Worm (Caenorhabditis elegans) whole organism, L4 larva: ENCODE data around the gene mec-10.
A peak's percentile ranks its signal among the peaks of the same experiment; 100 is the strongest.

Experiments
- F10B5.3 ChIP-seq: sonication (generic microtip); optimal IDR thresholded peaks from 2 replicates; lab custom pipeline; 2016; ENCODE audit warnings: mild to moderate bottlenecking, missing genetic modification characterization, missing compliant biosample characterization
- F26F4.8 ChIP-seq: fragments of 200-800 bp; sonication (Bioruptor generic); conservative IDR thresholded peaks from 2 replicates; pipeline ENCODE4 v1.3.6; 2022; ENCODE audit warnings: missing genetic modification characterization, missing compliant biosample characterization
- ZK546.5 ChIP-seq, 2 experiments: sonication (generic microtip); optimal IDR thresholded peaks; 2 replicates each; lab custom pipeline; 2017; ENCODE audit warnings: missing biosample characterization in 2 of 2, missing genetic modification characterization in 2 of 2
- aha-1 ChIP-seq: fragments of 150-350 bp; peaks from one replicate; lab custom pipeline; 2014; ENCODE audit warnings: missing biosample characterization, missing genetic modification characterization
- ceh-20 ChIP-seq: fragments of 200-800 bp; sonication (Bioruptor generic); IDR thresholded peaks from 2 replicates; pipeline ENCODE4 v1.3.6; 2022; ENCODE audit warnings: missing genetic modification reagents, missing genetic modification characterization, missing compliant biosample characterization
- ceh-28 ChIP-seq: fragments of 150-350 bp; optimal IDR thresholded peaks from 2 replicates; lab custom pipeline; 2014; ENCODE audit warnings: missing biosample characterization, missing genetic modification reagents, missing genetic modification characterization
- ces-1 ChIP-seq: fragments of 150-350 bp; sonication (generic microtip); optimal IDR thresholded peaks from 4 replicates; lab custom pipeline; 2014; ENCODE audit warnings: missing biosample characterization, missing genetic modification reagents, missing genetic modification characterization
- daf-16 ChIP-seq, 3 experiments: sonication (generic microtip); optimal IDR thresholded peaks; 2 replicates each; lab custom pipeline; 2016 to 2017; ENCODE audit warnings: missing genetic modification characterization in 3 of 3, missing genetic modification reagents in 3 of 3, mild to moderate bottlenecking in 2 of 3, missing compliant biosample characterization in 2 of 3, missing biosample characterization in 1 of 3, moderate library complexity in 1 of 3
- dmd-6 ChIP-seq: fragments of 200-800 bp; sonication (Bioruptor generic); IDR thresholded peaks from 2 replicates; pipeline ENCODE4 v1.3.6; 2022; ENCODE audit warnings: missing genetic modification reagents, missing genetic modification characterization, missing compliant biosample characterization
- dmd-8 ChIP-seq: fragments of 200-800 bp; sonication (Bioruptor generic); IDR thresholded peaks from 2 replicates; pipeline ENCODE4 v1.3.6; 2022; ENCODE audit warnings: missing genetic modification characterization, missing compliant biosample characterization
- dpl-1 ChIP-seq: fragments of 150-350 bp; optimal IDR thresholded peaks from 2 replicates; lab custom pipeline; 2014; ENCODE audit warnings: missing biosample characterization, missing genetic modification reagents, missing genetic modification characterization
- duxl-1 ChIP-seq: sonication (generic microtip); optimal IDR thresholded peaks from 2 replicates; lab custom pipeline; 2016; ENCODE audit warnings: mild to moderate bottlenecking, missing genetic modification characterization, moderate library complexity, missing compliant biosample characterization; ENCODE audit not compliant: poor library complexity
- fkh-10 ChIP-seq: fragments of 150-350 bp; optimal IDR thresholded peaks from 2 replicates; lab custom pipeline; 2014; ENCODE audit warnings: missing biosample characterization, missing genetic modification reagents, missing genetic modification characterization
- fos-1 ChIP-seq: fragments of 150-350 bp; optimal IDR thresholded peaks from 2 replicates; lab custom pipeline; 2014; ENCODE audit warnings: missing biosample characterization, missing genetic modification characterization
- gei-8 ChIP-seq: fragments of 200-800 bp; sonication (Bioruptor generic); optimal IDR thresholded peaks from 2 replicates; lab custom pipeline; 2018; ENCODE audit warnings: mild to moderate bottlenecking, missing genetic modification characterization, missing compliant biosample characterization
- hlh-30 ChIP-seq: sonication (generic microtip); optimal IDR thresholded peaks from 2 replicates; lab custom pipeline; 2017; ENCODE audit warnings: antibody characterized with exemption, mild to moderate bottlenecking, missing genetic modification characterization, missing compliant biosample characterization; ENCODE audit not compliant: insufficient read depth
- jun-1 ChIP-seq: fragments of 150-350 bp; optimal IDR thresholded peaks from 2 replicates; lab custom pipeline; 2014; ENCODE audit warnings: missing biosample characterization, missing genetic modification reagents, missing genetic modification characterization
- lin-29 ChIP-seq: fragments of 200-800 bp; sonication (Bioruptor generic); IDR thresholded peaks from 2 replicates; pipeline ENCODE4 v1.3.6; 2022; ENCODE audit warnings: missing genetic modification reagents, missing genetic modification characterization, missing compliant biosample characterization
- lsy-2 ChIP-seq, 2 experiments: fragments of 150-350 bp in 1 of 2; sonication (generic microtip) in 1 of 2; optimal IDR thresholded peaks; 2 replicates each; lab custom pipeline; 2014 to 2017; ENCODE audit warnings: missing biosample characterization in 2 of 2, missing genetic modification characterization in 2 of 2
- mdl-1 ChIP-seq, 2 experiments: fragments of 150-350 bp in 1 of 2; sonication (generic microtip) in 1 of 2; optimal IDR thresholded peaks; 2 replicates each; lab custom pipeline; 2014 to 2017; ENCODE audit warnings: missing biosample characterization in 2 of 2, missing genetic modification characterization in 2 of 2
- mep-1 ChIP-seq: fragments of 150-350 bp; sonication (generic microtip); optimal IDR thresholded peaks from 3 replicates; lab custom pipeline; 2014; ENCODE audit warnings: missing biosample characterization, missing genetic modification characterization
- mes-2 ChIP-seq: sonication (generic microtip); optimal IDR thresholded peaks from 2 replicates; lab custom pipeline; 2016; ENCODE audit warnings: missing genotype, mild to moderate bottlenecking, missing genetic modification characterization, missing compliant biosample characterization; ENCODE audit not compliant: poor library complexity, severe bottlenecking
- mxl-3 ChIP-seq: fragments of 200-800 bp; sonication (Bioruptor generic); optimal IDR thresholded peaks from 2 replicates; lab custom pipeline; 2018; ENCODE audit warnings: mild to moderate bottlenecking, missing genetic modification characterization, missing compliant biosample characterization
- nhr-10 ChIP-seq: fragments of 150-350 bp; optimal IDR thresholded peaks from 2 replicates; lab custom pipeline; 2014; ENCODE audit warnings: missing biosample characterization, missing genetic modification characterization
- nhr-102 ChIP-seq: sonication (generic microtip); optimal IDR thresholded peaks from 2 replicates; lab custom pipeline; 2016; ENCODE audit warnings: mild to moderate bottlenecking, missing genetic modification characterization, moderate library complexity, missing compliant biosample characterization
- nhr-11 ChIP-seq: fragments of 150-350 bp; optimal IDR thresholded peaks from 2 replicates; lab custom pipeline; 2014; ENCODE audit warnings: missing biosample characterization, missing genetic modification characterization
- nhr-28 ChIP-seq: fragments of 150-350 bp; optimal IDR thresholded peaks from 2 replicates; lab custom pipeline; 2014; ENCODE audit warnings: missing biosample characterization, missing genetic modification characterization
- nhr-48 ChIP-seq: sonication (generic microtip); optimal IDR thresholded peaks from 2 replicates; lab custom pipeline; 2016; ENCODE audit warnings: mild to moderate bottlenecking, missing genetic modification characterization, missing compliant biosample characterization
- nhr-6 ChIP-seq: fragments of 150-350 bp; optimal IDR thresholded peaks from 2 replicates; lab custom pipeline; 2014; ENCODE audit warnings: missing biosample characterization, missing genetic modification characterization
- nhr-77 ChIP-seq: fragments of 150-350 bp; optimal IDR thresholded peaks from 2 replicates; lab custom pipeline; 2014; ENCODE audit warnings: missing biosample characterization, missing genetic modification characterization
- pha-4 ChIP-seq, 2 experiments: fragments of 150-350 bp in 1 of 2; fragments of 200-800 bp in 1 of 2; sonication (Bioruptor generic) in 1 of 2; IDR thresholded peaks in 1 of 2; optimal IDR thresholded peaks in 1 of 2; 2 replicates each; pipeline versions ENCODE4 v1.3.6 to Lab custom; 2014 to 2022; ENCODE audit warnings: missing genetic modification characterization in 2 of 2, missing genetic modification reagents in 2 of 2, missing biosample characterization in 1 of 2, missing compliant biosample characterization in 1 of 2
- rbr-2 ChIP-seq: sonication (generic microtip); optimal IDR thresholded peaks from 2 replicates; lab custom pipeline; 2016; ENCODE audit warnings: missing genotype, missing genetic modification characterization, missing compliant biosample characterization
- sdz-12 ChIP-seq: fragments of 200-800 bp; sonication (Bioruptor generic); optimal IDR thresholded peaks from 2 replicates; lab custom pipeline; 2018; ENCODE audit warnings: mild to moderate bottlenecking, missing genetic modification characterization, missing compliant biosample characterization
- snpc-4 ChIP-seq: fragments of 150-350 bp; optimal IDR thresholded peaks from 2 replicates; lab custom pipeline; 2014; ENCODE audit warnings: missing biosample characterization, missing genetic modification characterization
- tag-97 ChIP-seq: fragments of 200-800 bp; sonication (Bioruptor generic); IDR thresholded peaks from 2 replicates; pipeline ENCODE4 v1.3.6; 2022; ENCODE audit warnings: missing genetic modification characterization, missing compliant biosample characterization
- tra-1 ChIP-seq: fragments of 200-800 bp; sonication (Bioruptor generic); IDR thresholded peaks from 2 replicates; pipeline ENCODE4 v1.3.6; 2022; ENCODE audit warnings: missing genetic modification reagents, missing genetic modification characterization, missing compliant biosample characterization
- unc-130 ChIP-seq: sonication (generic microtip); optimal IDR thresholded peaks from 2 replicates; lab custom pipeline; 2016; ENCODE audit warnings: missing genetic modification reagents, missing genetic modification characterization, missing compliant biosample characterization
- unc-62 ChIP-seq, 3 experiments: fragments of 150-350 bp in 1 of 3; sonication (generic microtip); optimal IDR thresholded peaks in 2 of 3; peaks in 1 of 3; 1 replicate in 1 of 3; 2 replicates in 2 of 3; lab custom pipeline; 2014 to 2017; ENCODE audit warnings: missing biosample characterization in 3 of 3, missing genetic modification characterization in 3 of 3, missing genetic modification reagents in 3 of 3, missing genotype in 1 of 3
- vab-7 ChIP-seq: fragments of 200-800 bp; sonication (Bioruptor generic); IDR thresholded peaks from 2 replicates; pipeline ENCODE4 v1.3.6; 2022; ENCODE audit warnings: missing genetic modification reagents, missing genetic modification characterization, missing compliant biosample characterization
- zip-11 ChIP-seq: fragments of 200-800 bp; sonication (Bioruptor generic); IDR thresholded peaks from 2 replicates; pipeline ENCODE4 v1.3.6; 2022; ENCODE audit warnings: missing genetic modification characterization, missing compliant biosample characterization

Gene mec-10

DNA sequence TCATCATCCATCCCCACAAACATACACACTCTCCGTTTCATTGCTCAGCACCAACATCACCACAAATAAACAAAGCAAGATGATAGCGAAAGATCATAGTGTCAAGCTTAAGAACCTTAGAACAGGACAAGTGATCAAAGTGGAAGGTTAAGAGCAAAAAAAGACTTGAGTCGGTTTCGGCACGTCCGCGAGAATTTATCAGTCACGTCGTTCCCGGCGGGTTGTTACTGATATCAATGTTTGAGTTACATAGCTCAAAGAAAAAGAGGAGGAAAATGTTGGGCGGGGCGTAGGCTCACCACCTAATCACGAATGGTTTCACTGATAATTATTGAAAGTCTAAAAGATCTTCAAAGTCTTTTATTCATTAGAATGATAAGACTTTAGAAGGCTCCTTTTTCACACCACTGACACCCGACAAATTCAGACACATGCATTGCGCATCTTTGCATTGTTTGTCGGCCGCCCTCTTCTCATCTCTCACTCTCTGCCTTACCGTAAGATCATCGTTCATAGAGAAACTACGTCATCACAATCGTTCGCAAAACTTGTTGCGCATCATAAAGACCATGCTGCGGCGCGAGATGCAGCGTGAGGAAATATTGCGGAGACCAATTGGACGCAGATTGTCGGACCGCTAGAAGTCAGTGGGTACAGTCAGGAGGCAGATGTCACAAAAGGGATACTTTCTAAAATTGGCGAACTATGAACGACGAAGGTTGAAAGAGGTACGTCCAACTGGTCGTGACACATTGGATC is 7.1 kb upstream of the mec-10 start (continued):
- peak; percentile 58 to 75 for TF ChIP-seq lsy-2 (tag; optimal IDR thresholded peaks at IDR 0.05; lab: Kevin White, UChicago)
- no peak for TF ChIP-seq fos-1
- no peak for TF ChIP-seq F10B5.3 (tag; lab: Kevin White, UChicago)
- peak; percentile 74 for TF ChIP-seq tra-1 (GFP tag; lab: Robert Waterston, UW)
- TF ChIP-seq F26F4.8 (GFP tag; lab: Robert Waterston, UW) = no peak
- peak; percentile 83 for TF ChIP-seq hlh-30 (tag; lab: Kevin White, UChicago)
- peak; percentile 26 for TF ChIP-seq jun-1 (tag; lab: Kevin White, UChicago)
- peak; percentile 8 for TF ChIP-seq duxl-1
- peak; percentile 22 for TF ChIP-seq nhr-11 (tag; lab: Kevin White, UChicago)
- TF ChIP-seq nhr-6 (tag; lab: Kevin White, UChicago) = peak; percentile 27
- peak; percentile 24 for TF ChIP-seq nhr-77
- TF ChIP-seq ceh-20 = peak; percentile 39; the same call in 1 of the 2 replicates
- peak; percentile 22 for TF ChIP-seq dpl-1 (GFP tag; lab: Kevin White, UChicago)
- TF ChIP-seq, all 104 proteins: peak for 34

DNA sequence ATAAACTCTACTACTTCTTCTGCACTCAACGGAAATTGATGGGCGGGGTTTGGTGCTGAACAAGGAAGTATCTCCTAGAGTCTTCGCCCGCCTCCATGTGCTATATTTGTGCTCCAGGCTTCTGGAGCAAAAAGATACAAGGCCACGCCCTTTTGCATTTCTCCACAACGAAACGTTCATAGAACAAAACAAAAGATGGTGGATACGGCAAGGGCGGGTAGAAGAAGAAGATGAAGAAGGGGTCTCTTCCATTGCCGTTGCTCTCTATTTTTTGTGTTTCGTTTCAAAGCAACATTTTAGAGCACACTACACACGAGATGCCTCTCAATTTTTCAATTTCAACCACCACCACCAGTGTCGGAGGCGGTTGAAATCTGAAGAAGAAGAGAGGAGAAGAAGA is 6.2 kb upstream of the mec-10 start:
- TF ChIP-seq mdl-1 (tag; optimal IDR thresholded peaks at IDR 0.05; lab: Kevin White, UChicago) (peak in 1 of 2 experiments; percentile 46), snpc-4 (tag; lab: Kevin White, UChicago) (no peak), ceh-28 (tag; lab: Kevin White, UChicago) (no peak), gei-8 (GFP tag; lab: Kevin White, UChicago) (peak; percentile 31), mep-1 (tag; lab: Kevin White, UChicago) (peak; percentile 12), mes-2 (tag; lab: Kevin White, UChicago) (peak; percentile 11), aha-1 (tag; lab: Kevin White, UChicago) (peak; percentile 77), tra-1 (GFP tag; lab: Robert Waterston, UW) (0 out of 2 replicates have a peak, but pooled peaks have one; percentile 27), fkh-10 (GFP tag; lab: Kevin White, UChicago) (peak; percentile 61), tag-97 (GFP tag; lab: Robert Waterston, UW) (no peak), dmd-6 (GFP tag; lab: Robert Waterston, UW) (0 out of 2 replicates have a peak, but pooled peaks have one; percentile 6), hlh-30 (tag; lab: Kevin White, UChicago) (peak; percentile 7), sdz-12 (GFP tag; lab: Kevin White, UChicago) (no peak), F10B5.3 (tag; lab: Kevin White, UChicago) (no peak), lsy-2 (tag; optimal IDR thresholded peaks at IDR 0.05; lab: Kevin White, UChicago) (peak in 1 of 2 experiments; percentile 10)
- TF ChIP-seq, all 104 proteins: peak for 10

DNA sequence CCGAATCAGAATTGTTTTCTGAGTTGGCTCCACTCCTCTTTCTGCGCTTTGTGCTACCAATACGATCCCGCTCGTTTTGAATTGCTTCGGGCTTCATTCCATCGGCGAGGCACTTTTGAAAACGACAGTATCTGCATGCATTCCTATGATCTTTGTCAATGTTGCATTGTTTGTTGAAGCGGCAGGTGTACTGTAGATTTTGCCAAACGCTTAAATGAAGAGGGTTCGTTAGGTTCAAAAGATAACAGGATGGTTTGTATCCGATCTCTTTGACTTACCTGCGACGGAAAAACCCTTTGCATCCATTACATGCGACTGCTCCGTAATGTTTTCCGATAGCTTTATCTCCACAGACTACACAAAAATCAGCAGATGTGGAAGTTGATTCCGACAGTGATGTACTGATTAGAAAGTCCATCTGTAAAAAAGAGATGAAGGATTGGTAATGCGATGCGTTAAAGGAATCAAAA is 5.7 kb upstream of the mec-10 start, which contains the start of gene nhr-14:
TSS of gene nhr-14 (minus strand) at position 420 of the 470 bp plus-strand sequence.
- TF ChIP-seq unc-62 (GFP tag; optimal IDR thresholded peaks at IDR 0.05 in 1 of 2; lab: Kevin White, UChicago) = peak in 1 of 2 experiments; percentile 82
- no peak for TF ChIP-seq unc-62 (tag; optimal IDR thresholded peaks at IDR 0.05; lab: Kevin White, UChicago)
- TF ChIP-seq F26F4.8 (GFP tag; lab: Robert Waterston, UW) = no peak
- TF ChIP-seq aha-1 (tag; lab: Kevin White, UChicago) = peak; percentile 74
- no peak for TF ChIP-seq vab-7 (GFP tag; lab: Robert Waterston, UW)

DNA sequence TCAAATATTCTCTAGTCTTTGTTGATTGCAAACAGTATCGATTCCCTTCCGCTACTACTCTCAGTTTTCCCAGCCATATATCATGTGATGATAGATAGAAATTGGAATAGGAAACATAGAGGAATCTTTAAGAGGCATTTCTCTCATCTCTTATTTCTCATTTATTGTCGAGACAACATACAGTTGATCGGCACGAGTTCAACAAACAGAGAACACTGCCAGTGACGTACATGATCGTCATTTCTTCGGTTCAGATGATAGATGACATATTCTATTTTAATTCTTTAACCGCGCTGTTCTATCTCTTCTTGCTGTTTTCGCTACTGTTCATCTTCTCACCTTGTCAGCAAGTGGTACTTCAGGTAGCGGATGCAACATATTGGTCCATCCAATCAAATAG is 5.0 kb upstream of the mec-10 start:
- no peak for TF ChIP-seq ZK546.5 (tag; optimal IDR thresholded peaks at IDR 0.05; lab: Kevin White, UChicago)
- peak; percentile 62 to 76 for TF ChIP-seq lsy-2 (tag; optimal IDR thresholded peaks at IDR 0.05; lab: Kevin White, UChicago)
- TF ChIP-seq aha-1 (tag; lab: Kevin White, UChicago) = peak; percentile 98
- TF ChIP-seq daf-16 (GFP tag; optimal IDR thresholded peaks at IDR 0.05; lab: Kevin White, UChicago) = no peak
- peak; percentile 2 for TF ChIP-seq daf-16 (tag; optimal IDR thresholded peaks at IDR 0.05; lab: Kevin White, UChicago)
- TF ChIP-seq nhr-102 (tag; lab: Kevin White, UChicago) = peak; percentile 23
- peak; percentile 28 for TF ChIP-seq nhr-6 (tag; lab: Kevin White, UChicago)
- TF ChIP-seq lin-29 (GFP tag; lab: Robert Waterston, UW) = no peak
- TF ChIP-seq tra-1 (GFP tag; lab: Robert Waterston, UW) = peak; percentile 41; the same call in 1 of the 2 replicates
- no peak for TF ChIP-seq pha-4 (GFP tag; IDR thresholded peaks at IDR 0.05; lab: Robert Waterston, UW)
- TF ChIP-seq pha-4 (tag; optimal IDR thresholded peaks at IDR 0.05; lab: Kevin White, UChicago) = no peak
- peak; percentile 28 for TF ChIP-seq rbr-2 (tag; lab: Kevin White, UChicago)
- TF ChIP-seq ces-1 (GFP tag; lab: Kevin White, UChicago) = no peak
- TF ChIP-seq zip-11 (GFP tag; lab: Robert Waterston, UW) = no peak
- peak; percentile 49 for TF ChIP-seq nhr-77
- TF ChIP-seq dmd-8 (GFP tag; lab: Robert Waterston, UW) = no peak
- TF ChIP-seq mxl-3 (GFP tag; lab: Kevin White, UChicago) = peak; percentile 20
- TF ChIP-seq nhr-48 (tag; lab: Kevin White, UChicago) = peak; percentile 88
- no peak for TF ChIP-seq unc-130
- TF ChIP-seq nhr-10 (tag; lab: Kevin White, UChicago) = peak; percentile 95
- peak; percentile 89 for TF ChIP-seq nhr-28 (tag; lab: Kevin White, UChicago)
